Worm (Caenorhabditis elegans): Measurements from ENCODE around the gene him-8.

ce11 chrIV:10578367-10578766 lies 16.7 kb downstream of the him-8 start, which contains the start of gene lgc-43:
- TF ChIP-seq nhr-76 (tag; optimal IDR thresholded peaks at IDR 0.05) (no peak), lsy-2 (tag; optimal IDR thresholded peaks at IDR 0.05) (no peak), unc-39 (tag; optimal IDR thresholded peaks at IDR 0.05) (no peak), jun-1 (tag; optimal IDR thresholded peaks at IDR 0.05) (no peak), lin-39 (tag; optimal IDR thresholded peaks at IDR 0.05) (no peak), zip-2 (tag; optimal IDR thresholded peaks at IDR 0.05) (no peak)

All from whole organism, L4 larva.